Worm (Caenorhabditis elegans): ENCODE results near the gene fipr-27.
"Not testable (repeated sequence)": the region's sequence is repeated elsewhere in the genome, so short reads cannot be mapped to it uniquely, and the experiment has no call there.

Gene fipr-27

ce11 chrIV:16664020-16664419, 33.3 kb downstream of the fipr-27 start, which contains the start of gene sta-1:
TSS of gene sta-1 (plus strand) at chrIV:16664320.
- not testable (repeated sequence) for TF ChIP-seq unc-62 (GFP tag; optimal IDR thresholded peaks at IDR 0.05)
